Fruit fly (Drosophila melanogaster) whole organism, embryonic: Measurements from ENCODE around the gene Prim1.

Source experiments
- CG13123 ChIP-seq: fragments of 200-800 bp; sonication (Bioruptor generic); optimal IDR thresholded peaks from 2 replicates; lab custom pipeline; 2016; ENCODE audit warnings: missing biosample characterization, missing genetic modification characterization
- CG14050 ChIP-seq: fragments of 200-800 bp; sonication (Bioruptor generic); IDR thresholded peaks from 3 replicates; pipeline ENCODE4 v1.3.6; 2022; ENCODE audit warnings: missing biosample characterization, missing genetic modification characterization
- CG14441 ChIP-seq: fragments of 200-800 bp; sonication (Bioruptor generic); IDR thresholded peaks from 2 replicates; pipeline ENCODE4 v1.3.6; 2022; ENCODE audit warnings: missing biosample characterization, missing genetic modification characterization
- CG14710 ChIP-seq: fragments of 200-800 bp; sonication (Bioruptor generic); optimal IDR thresholded peaks from 3 replicates; lab custom pipeline; 2019; ENCODE audit warnings: missing biosample characterization, mild to moderate bottlenecking, missing genetic modification characterization, moderate library complexity
- CG15269 ChIP-seq: fragments of 200-800 bp; sonication (Bioruptor generic); optimal IDR thresholded peaks from 2 replicates; lab custom pipeline; 2018; ENCODE audit warnings: missing biosample characterization, mild to moderate bottlenecking, missing genetic modification characterization, moderate library complexity
- CG16779 ChIP-seq: fragments of 200-800 bp; sonication (Bioruptor generic); IDR thresholded peaks from 2 replicates; pipeline ENCODE4 v1.3.6; 2022; ENCODE audit warnings: missing biosample characterization, missing genetic modification characterization
- CG2199 ChIP-seq: fragments of 200-800 bp; sonication (Bioruptor generic); IDR thresholded peaks from 3 replicates; pipeline ENCODE4 v1.3.6; 2022; ENCODE audit warnings: missing biosample characterization, missing genetic modification characterization
- CG2712 ChIP-seq: fragments of 200-800 bp; optimal IDR thresholded peaks from 3 replicates; lab custom pipeline; 2019; ENCODE audit warnings: missing biosample characterization, mild to moderate bottlenecking, missing genetic modification characterization, moderate library complexity
- CG3407 ChIP-seq: fragments of 200-800 bp; sonication (Bioruptor generic); optimal IDR thresholded peaks from 2 replicates; lab custom pipeline; 2018; ENCODE audit warnings: missing biosample characterization, mild to moderate bottlenecking, missing genetic modification characterization
- CG4282 ChIP-seq: fragments of 200-800 bp; sonication (Bioruptor generic); optimal IDR thresholded peaks from 2 replicates; lab custom pipeline; 2016; ENCODE audit warnings: missing biosample characterization, missing genetic modification characterization
- CG7987 ChIP-seq: fragments of 200-800 bp; sonication (Bioruptor generic); optimal IDR thresholded peaks from 2 replicates; lab custom pipeline; 2018; ENCODE audit warnings: missing biosample characterization, mild to moderate bottlenecking, missing genetic modification characterization, moderate library complexity
- CG8290 ChIP-seq, 3 experiments: fragments of 200-800 bp; sonication (Bioruptor generic); optimal IDR thresholded peaks; 2 replicates each; lab custom pipeline; 2016 to 2019; ENCODE audit warnings: missing biosample characterization in 3 of 3, missing genetic modification characterization in 3 of 3, mild to moderate bottlenecking in 2 of 3, moderate library complexity in 1 of 3
- Hr78 ChIP-seq, 2 experiments: fragments of 200-800 bp in 1 of 2; fragments of >200 bp in 1 of 2; sonication (Bioruptor generic) in 1 of 2; optimal IDR thresholded peaks; 2 replicates each; lab custom pipeline; 2017 to 2019; ENCODE audit warnings: missing biosample characterization in 2 of 2, missing genetic modification characterization in 2 of 2, mild to moderate bottlenecking in 1 of 2, moderate library complexity in 1 of 2
- Lhr ChIP-seq: fragments of 200-800 bp; sonication (Bioruptor generic); optimal IDR thresholded peaks from 3 replicates; lab custom pipeline; 2017; ENCODE audit warnings: mild to moderate bottlenecking, missing biosample characterization, missing genetic modification reagents, missing genetic modification characterization
- Mad ChIP-seq: fragments of 200-800 bp; sonication (Bioruptor generic); optimal IDR thresholded peaks from 2 replicates; lab custom pipeline; 2016; ENCODE audit warnings: missing biosample characterization, missing genetic modification characterization
- NC2α ChIP-seq: fragments of 200-800 bp; sonication (Bioruptor generic); optimal IDR thresholded peaks from 2 replicates; lab custom pipeline; 2016; ENCODE audit warnings: missing biosample characterization, missing genetic modification characterization
- Oli ChIP-seq: fragments of 200-800 bp; sonication (Bioruptor generic); optimal IDR thresholded peaks from 2 replicates; lab custom pipeline; 2018; ENCODE audit warnings: missing biosample characterization, mild to moderate bottlenecking, missing genetic modification characterization, moderate library complexity
- Sox102F ChIP-seq: fragments of 200-800 bp; sonication (Bioruptor generic); optimal IDR thresholded peaks from 2 replicates; lab custom pipeline; 2018; ENCODE audit warnings: missing biosample characterization, mild to moderate bottlenecking, missing genetic modification characterization, moderate library complexity
- Sry-δ ChIP-seq: fragments of 200-800 bp; sonication (Bioruptor generic); optimal IDR thresholded peaks from 2 replicates; lab custom pipeline; 2016; ENCODE audit warnings: missing biosample characterization, missing genetic modification characterization
- Ssrp ChIP-seq: fragments of 200-800 bp; sonication (Bioruptor generic); optimal IDR thresholded peaks from 2 replicates; lab custom pipeline; 2018; ENCODE audit warnings: missing biosample characterization, mild to moderate bottlenecking, missing genetic modification characterization, moderate library complexity
- Vsx1 ChIP-seq: fragments of 200-800 bp; sonication (Bioruptor generic); optimal IDR thresholded peaks from 2 replicates; lab custom pipeline; 2017; ENCODE audit warnings: missing biosample characterization, mild to moderate bottlenecking, missing genetic modification characterization, missing genetic modification reagents
- dati ChIP-seq: fragments of 200-800 bp; sonication (Bioruptor generic); IDR thresholded peaks from 2 replicates; pipeline ENCODE4 v1.3.6; 2022; ENCODE audit warnings: missing biosample characterization, missing genetic modification characterization
- fd3F ChIP-seq: fragments of 200-800 bp; sonication (Bioruptor generic); optimal IDR thresholded peaks from 2 replicates; lab custom pipeline; 2018; ENCODE audit warnings: missing biosample characterization, mild to moderate bottlenecking, missing genetic modification characterization, moderate library complexity
- ftz-f1 ChIP-seq: fragments of 200-800 bp; sonication (Bioruptor generic); optimal IDR thresholded peaks from 2 replicates; lab custom pipeline; 2016; ENCODE audit warnings: missing biosample characterization, missing genetic modification characterization
- gt ChIP-seq: fragments of 200-800 bp; sonication (Bioruptor generic); IDR thresholded peaks from 2 replicates; pipeline ENCODE4 v1.3.6; 2022; ENCODE audit warnings: missing biosample characterization, missing genetic modification characterization
- hbn ChIP-seq: fragments of 200-800 bp; sonication (Bioruptor generic); IDR thresholded peaks from 2 replicates; pipeline ENCODE4 v1.3.6; 2022; ENCODE audit warnings: missing biosample characterization, missing genetic modification characterization; ENCODE audit not compliant: partially characterized antibody
- jigr1 ChIP-seq: fragments of 200-800 bp; sonication (Bioruptor generic); IDR thresholded peaks from 3 replicates; pipeline ENCODE4 v1.3.6; 2022; ENCODE audit warnings: missing biosample characterization, missing genetic modification characterization
- oc ChIP-seq: fragments of 200-800 bp; sonication (Bioruptor generic); optimal IDR thresholded peaks from 2 replicates; lab custom pipeline; 2018; ENCODE audit warnings: missing biosample characterization, mild to moderate bottlenecking, missing genetic modification characterization, moderate library complexity
- odd ChIP-seq: fragments of 200-800 bp; sonication (Bioruptor generic); optimal IDR thresholded peaks from 2 replicates; lab custom pipeline; 2017; ENCODE audit warnings: missing biosample characterization, mild to moderate bottlenecking, missing genetic modification characterization
- pfk ChIP-seq: fragments of 200-800 bp; sonication (Bioruptor generic); optimal IDR thresholded peaks from 2 replicates; lab custom pipeline; 2018; ENCODE audit warnings: missing biosample characterization, mild to moderate bottlenecking, missing genetic modification characterization, moderate library complexity
- pum ChIP-seq: fragments of 200-800 bp; sonication (Bioruptor generic); optimal IDR thresholded peaks from 2 replicates; lab custom pipeline; 2016; ENCODE audit warnings: missing biosample characterization, missing genetic modification characterization
- sima ChIP-seq: fragments of 200-800 bp; sonication (Bioruptor generic); optimal IDR thresholded peaks from 2 replicates; lab custom pipeline; 2016; ENCODE audit warnings: missing biosample characterization, missing genetic modification characterization
- slbo ChIP-seq: fragments of 200-800 bp; sonication (Bioruptor generic); IDR thresholded peaks from 2 replicates; pipeline ENCODE4 v1.3.6; 2022; ENCODE audit warnings: missing biosample characterization, missing genetic modification characterization
- wek ChIP-seq: fragments of 200-800 bp; sonication (Bioruptor generic); optimal IDR thresholded peaks from 3 replicates; lab custom pipeline; 2018; ENCODE audit warnings: missing biosample characterization, mild to moderate bottlenecking, missing genetic modification characterization, moderate library complexity

Gene Prim1

DNA sequence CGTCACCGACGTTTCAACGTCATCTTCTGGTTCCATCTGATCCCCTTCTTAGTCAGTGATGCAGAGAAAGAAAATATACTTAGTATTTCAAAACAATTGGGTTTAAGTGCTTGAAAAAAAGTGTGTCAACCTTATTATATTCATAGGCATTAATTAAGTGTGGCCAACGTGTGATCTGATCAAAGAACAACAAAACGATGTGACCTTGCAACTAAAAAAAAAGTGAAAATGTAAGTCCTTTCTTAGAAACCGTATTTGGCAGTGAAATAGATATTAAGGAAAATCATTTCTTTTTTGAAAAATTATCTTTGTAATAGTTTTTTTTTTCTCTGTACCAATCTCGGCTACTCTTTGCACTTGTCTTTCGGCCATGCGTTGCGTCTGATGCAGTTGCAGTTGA, 44.9 kb downstream of the Prim1 start (continued):
- TF ChIP-seq CG8290 (GFP tag; optimal IDR thresholded peaks at IDR 0.05; lab: Kevin White, UChicago) (no peak), CG8290 (tag; optimal IDR thresholded peaks at IDR 0.05; lab: Kevin White, UChicago) (no peak), CG4282 (GFP tag; lab: Kevin White, UChicago) (no peak), Lhr (GFP tag; lab: Kevin White, UChicago) (peak; percentile 4), Oli (tag; lab: Kevin White, UChicago) (peak; percentile 25), CG14710 (tag; lab: Kevin White, UChicago) (peak; percentile 15), CG7987 (GFP tag; lab: Kevin White, UChicago) (no peak), wek (GFP tag; lab: Kevin White, UChicago) (no peak), gt (GFP tag; lab: Robert Waterston, UW) (no peak), ftz-f1 (GFP tag; lab: Kevin White, UChicago) (no peak), Ssrp (tag; lab: Kevin White, UChicago) (peak; percentile 31), CG14441 (GFP tag; lab: Robert Waterston, UW) (no peak)

- TF ChIP-seq fd3F (GFP tag; lab: Kevin White, UChicago) (no peak), CG3407 (GFP tag; lab: Kevin White, UChicago) (no peak), pum (GFP tag; lab: Kevin White, UChicago) (no peak), oc (tag; lab: Kevin White, UChicago) (no peak), CG16779 (GFP tag; lab: Robert Waterston, UW) (no peak), NC2α (no peak), CG2712 (no peak), sima (GFP tag; lab: Kevin White, UChicago) (no peak), Mad (GFP tag; lab: Kevin White, UChicago) (no peak), Oli (tag; lab: Kevin White, UChicago) (no peak), Hr78 (GFP tag; optimal IDR thresholded peaks at IDR 0.05; lab: Kevin White, UChicago) (no peak), hbn (GFP tag; lab: Robert Waterston, UW) (no peak), CG14050 (no peak), jigr1 (GFP tag; lab: Robert Waterston, UW) (no peak), Sox102F (GFP tag; lab: Kevin White, UChicago) (no peak)
- TF ChIP-seq, all 482 proteins: peak for 0
Observed at dm6 chr3L:8391240-8391639, 51.1 kb downstream of the Prim1 start, which contains the start of gene Jon66Ci. Jon66Ci (plus strand) TSS chr3L:8391540.

DNA sequence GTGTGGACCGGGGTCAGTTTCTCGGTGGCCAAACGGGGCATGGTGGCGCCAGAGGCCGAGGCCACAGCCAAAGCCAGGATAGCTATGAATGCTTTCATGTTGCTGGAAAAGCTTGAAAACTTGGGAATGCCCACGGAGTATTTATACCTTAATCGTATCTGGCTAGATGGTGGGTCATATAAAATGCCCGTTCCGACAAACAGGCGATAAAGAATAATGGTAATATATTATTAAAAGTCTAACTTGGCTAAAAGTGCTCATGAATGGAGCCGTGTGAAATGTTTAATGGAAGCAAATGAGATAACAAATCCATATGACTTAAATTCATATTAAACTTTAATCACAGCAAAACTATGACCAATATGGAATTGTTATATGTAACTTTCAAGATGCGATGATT, 53.4 kb downstream of the Prim1 start, which contains the start of gene Jon66Cii:
Jon66Cii (minus strand) TSS at position 101 of the 400 bp plus-strand sequence.
- TF ChIP-seq Sry-δ (GFP tag; lab: Kevin White, UChicago) (no peak), slbo (GFP tag; lab: Robert Waterston, UW) (no peak), dati (GFP tag; lab: Robert Waterston, UW) (no peak), gt (GFP tag; lab: Robert Waterston, UW) (no peak), CG13123 (GFP tag; lab: Kevin White, UChicago) (no peak), CG2199 (GFP tag; lab: Robert Waterston, UW) (no peak), CG15269 (tag; lab: Kevin White, UChicago) (no peak), pfk (GFP tag; lab: Kevin White, UChicago) (no peak), odd (GFP tag; lab: Kevin White, UChicago) (no peak), Vsx1 (GFP tag; lab: Kevin White, UChicago) (no peak)
